Worm (Caenorhabditis elegans): Measurements from ENCODE around the gene hyl-1.

ce11 chrIV:8506034-8506433 is 32.9 kb upstream of the hyl-1 start:
- TF ChIP-seq ama-1 (optimal IDR thresholded peaks at IDR 0.05): no peak
- TF ChIP-seq nhr-237 (tag; optimal IDR thresholded peaks at IDR 0.05): no peak
